Worm (Caenorhabditis elegans) whole organism, late embryonic: ENCODE results near the gene C29A12.6.

Source experiments
- C08G9.2 ChIP-seq: sonication (generic microtip); optimal IDR thresholded peaks from 2 replicates; lab custom pipeline; 2016; ENCODE audit warnings: mild to moderate bottlenecking, missing genetic modification characterization, moderate library complexity, missing compliant biosample characterization
- C38D4.7 ChIP-seq: fragments of 200-800 bp; sonication (Bioruptor generic); optimal IDR thresholded peaks from 2 replicates; lab custom pipeline; 2018; ENCODE audit warnings: mild to moderate bottlenecking, missing genetic modification characterization, moderate library complexity, missing compliant biosample characterization
- F13H6.1 ChIP-seq: sonication (generic microtip); optimal IDR thresholded peaks from 2 replicates; lab custom pipeline; 2016; ENCODE audit warnings: missing genetic modification characterization, missing compliant biosample characterization
- K02D7.2 ChIP-seq: sonication (generic microtip); optimal IDR thresholded peaks from 2 replicates; lab custom pipeline; 2017; ENCODE audit warnings: mild to moderate bottlenecking, missing genetic modification characterization, missing compliant biosample characterization
- T23F11.4 ChIP-seq: fragments of 200-800 bp; sonication (Bioruptor generic); optimal IDR thresholded peaks from 2 replicates; lab custom pipeline; 2018; ENCODE audit warnings: mild to moderate bottlenecking, missing genetic modification characterization, missing compliant biosample characterization
- ahr-1 ChIP-seq: sonication (generic microtip); optimal IDR thresholded peaks from 2 replicates; lab custom pipeline; 2016; ENCODE audit warnings: missing genetic modification characterization, missing compliant biosample characterization
- ama-1 ChIP-seq: fragments of 150-350 bp; optimal IDR thresholded peaks from 2 replicates; lab custom pipeline; 2014
- ceh-14 ChIP-seq: sonication (generic microtip); optimal IDR thresholded peaks from 2 replicates; lab custom pipeline; 2016; ENCODE audit warnings: missing genotype, missing genetic modification characterization, missing compliant biosample characterization
- ceh-18 ChIP-seq: sonication (generic microtip); optimal IDR thresholded peaks from 2 replicates; lab custom pipeline; 2016; ENCODE audit warnings: missing genetic modification characterization, missing compliant biosample characterization
- ceh-19 ChIP-seq: fragments of 200-800 bp; sonication (Bioruptor generic); optimal IDR thresholded peaks from 2 replicates; lab custom pipeline; 2018; ENCODE audit warnings: mild to moderate bottlenecking, missing genetic modification characterization, missing compliant biosample characterization
- ceh-24 ChIP-seq: sonication (generic microtip); optimal IDR thresholded peaks from 2 replicates; lab custom pipeline; 2016; ENCODE audit warnings: mild to moderate bottlenecking, missing genetic modification characterization, missing compliant biosample characterization
- ceh-30 ChIP-seq: fragments of 150-350 bp; optimal IDR thresholded peaks from 2 replicates; lab custom pipeline; 2014; ENCODE audit warnings: missing biosample characterization, missing genetic modification characterization
- ceh-31 ChIP-seq: sonication (generic microtip); optimal IDR thresholded peaks from 2 replicates; lab custom pipeline; 2016; ENCODE audit warnings: missing genetic modification characterization, missing compliant biosample characterization
- ceh-34 ChIP-seq: sonication (generic microtip); optimal IDR thresholded peaks from 2 replicates; lab custom pipeline; 2016; ENCODE audit warnings: mild to moderate bottlenecking, missing genetic modification characterization, missing compliant biosample characterization
- ceh-45 ChIP-seq: fragments of 200-800 bp; sonication (Bioruptor generic); IDR thresholded peaks from 2 replicates; pipeline ENCODE4 v1.3.6; 2022; ENCODE audit warnings: missing genetic modification reagents, missing genetic modification characterization, missing compliant biosample characterization
- ceh-48 ChIP-seq: sonication (generic microtip); optimal IDR thresholded peaks from 2 replicates; lab custom pipeline; 2016; ENCODE audit warnings: missing genetic modification characterization, inconsistent platforms, missing compliant biosample characterization
- ceh-6 ChIP-seq: fragments of 200-800 bp; sonication (Bioruptor generic); optimal IDR thresholded peaks from 2 replicates; lab custom pipeline; 2018; ENCODE audit warnings: mild to moderate bottlenecking, missing genetic modification characterization, missing compliant biosample characterization
- ceh-9 ChIP-seq: sonication (generic microtip); optimal IDR thresholded peaks from 2 replicates; lab custom pipeline; 2016; ENCODE audit warnings: mild to moderate bottlenecking, missing genetic modification characterization, inconsistent platforms, missing compliant biosample characterization
- che-1 ChIP-seq: sonication (generic microtip); optimal IDR thresholded peaks from 2 replicates; lab custom pipeline; 2016; ENCODE audit warnings: mild to moderate bottlenecking, missing genetic modification characterization, missing compliant biosample characterization
- dmd-4 ChIP-seq: sonication (generic microtip); optimal IDR thresholded peaks from 2 replicates; lab custom pipeline; 2016; ENCODE audit warnings: borderline replicate concordance, missing genetic modification characterization, missing compliant biosample characterization
- elt-4 ChIP-seq: sonication (generic microtip); optimal IDR thresholded peaks from 2 replicates; lab custom pipeline; 2016; ENCODE audit warnings: missing genetic modification characterization, missing compliant biosample characterization
- ets-4 ChIP-seq: sonication (generic microtip); optimal IDR thresholded peaks from 2 replicates; lab custom pipeline; 2016; ENCODE audit warnings: missing genetic modification characterization, missing compliant biosample characterization
- eyg-1 ChIP-seq: sonication (generic microtip); optimal IDR thresholded peaks from 2 replicates; lab custom pipeline; 2016; ENCODE audit warnings: missing genotype, missing genetic modification characterization, missing compliant biosample characterization
- fax-1 ChIP-seq: sonication (generic microtip); optimal IDR thresholded peaks from 2 replicates; lab custom pipeline; 2016; ENCODE audit warnings: missing genotype, missing genetic modification characterization, missing compliant biosample characterization
- fkh-10 ChIP-seq: fragments of 150-350 bp; optimal IDR thresholded peaks from 2 replicates; lab custom pipeline; 2014; ENCODE audit warnings: missing biosample characterization, missing genetic modification reagents, missing genetic modification characterization
- hlh-13 ChIP-seq: fragments of 200-800 bp; sonication (Bioruptor generic); optimal IDR thresholded peaks from 2 replicates; lab custom pipeline; 2018; ENCODE audit warnings: mild to moderate bottlenecking, missing genetic modification characterization, missing compliant biosample characterization
- hlh-15 ChIP-seq: sonication (generic microtip); optimal IDR thresholded peaks from 2 replicates; lab custom pipeline; 2016; ENCODE audit warnings: missing genetic modification characterization, missing compliant biosample characterization
- hlh-30 ChIP-seq: sonication (generic microtip); optimal IDR thresholded peaks from 2 replicates; lab custom pipeline; 2017; ENCODE audit warnings: antibody characterized with exemption, missing genetic modification characterization, missing compliant biosample characterization; ENCODE audit not compliant: insufficient read depth
- hlh-6 ChIP-seq: sonication (generic microtip); optimal IDR thresholded peaks from 2 replicates; lab custom pipeline; 2016; ENCODE audit warnings: missing genotype, missing genetic modification characterization, missing compliant biosample characterization
- lim-6 ChIP-seq: sonication (generic microtip); optimal IDR thresholded peaks from 2 replicates; lab custom pipeline; 2016; ENCODE audit warnings: missing genetic modification characterization, missing compliant biosample characterization
- nfya-1 ChIP-seq: sonication (generic microtip); optimal IDR thresholded peaks from 2 replicates; lab custom pipeline; 2017; ENCODE audit warnings: missing genetic modification characterization, mild to moderate bottlenecking, missing compliant biosample characterization, antibody characterized with exemption, moderate library complexity
- nhr-232 ChIP-seq: sonication (generic microtip); optimal IDR thresholded peaks from 2 replicates; lab custom pipeline; 2016; ENCODE audit warnings: missing genetic modification characterization, missing compliant biosample characterization
- npax-4 ChIP-seq: sonication (generic microtip); optimal IDR thresholded peaks from 2 replicates; lab custom pipeline; 2016; ENCODE audit warnings: missing genetic modification characterization, missing compliant biosample characterization
- pag-3 ChIP-seq: sonication (generic microtip); optimal IDR thresholded peaks from 2 replicates; lab custom pipeline; 2016; ENCODE audit warnings: missing compliant biosample characterization, missing genetic modification characterization, borderline replicate concordance
- pat-9 ChIP-seq: fragments of 200-800 bp; sonication (Bioruptor generic); optimal IDR thresholded peaks from 2 replicates; lab custom pipeline; 2018; ENCODE audit warnings: mild to moderate bottlenecking, missing genetic modification characterization, moderate library complexity, missing compliant biosample characterization
- pax-1 ChIP-seq: fragments of 150-350 bp; optimal IDR thresholded peaks from 2 replicates; lab custom pipeline; 2014; ENCODE audit warnings: missing biosample characterization, missing genetic modification characterization
- pha-2 ChIP-seq: sonication (generic microtip); optimal IDR thresholded peaks from 2 replicates; lab custom pipeline; 2017; ENCODE audit warnings: mild to moderate bottlenecking, missing genetic modification characterization, missing compliant biosample characterization
- pha-4 ChIP-seq: fragments of 150-350 bp; optimal IDR thresholded peaks from 2 replicates; lab custom pipeline; 2018; ENCODE audit warnings: missing biosample characterization, missing genetic modification reagents, missing genetic modification characterization
- ref-2 ChIP-seq: sonication (generic microtip); optimal IDR thresholded peaks from 2 replicates; lab custom pipeline; 2016; ENCODE audit warnings: missing genetic modification characterization, missing compliant biosample characterization
- sdc-2 ChIP-seq: sonication (generic microtip); optimal IDR thresholded peaks from 2 replicates; lab custom pipeline; 2016; ENCODE audit warnings: missing genotype, missing genetic modification characterization, missing compliant biosample characterization
- sox-2 ChIP-seq: fragments of 200-800 bp; sonication (Bioruptor generic); IDR thresholded peaks from 2 replicates; pipeline ENCODE4 v1.3.6; 2022; ENCODE audit warnings: missing genetic modification reagents, missing genetic modification characterization, missing compliant biosample characterization
- sox-4 ChIP-seq: sonication (generic microtip); optimal IDR thresholded peaks from 2 replicates; lab custom pipeline; 2017; ENCODE audit warnings: mild to moderate bottlenecking, missing genetic modification characterization, inconsistent platforms, missing compliant biosample characterization
- tbx-7 ChIP-seq: sonication (generic microtip); optimal IDR thresholded peaks from 2 replicates; lab custom pipeline; 2016; ENCODE audit warnings: missing genotype, missing genetic modification characterization, missing compliant biosample characterization
- ttx-3 ChIP-seq: sonication (generic microtip); optimal IDR thresholded peaks from 2 replicates; lab custom pipeline; 2016; ENCODE audit warnings: missing genetic modification reagents, missing genetic modification characterization, missing compliant biosample characterization
- unc-3 ChIP-seq, 2 experiments: fragments of 200-800 bp in 1 of 2; sonication (Bioruptor generic) in 1 of 2; sonication (generic microtip) in 1 of 2; conservative IDR thresholded peaks in 1 of 2; optimal IDR thresholded peaks in 1 of 2; 2 replicates each; pipeline versions ENCODE4 v1.3.6 to Lab custom; 2016 to 2022; ENCODE audit warnings: missing compliant biosample characterization in 2 of 2, missing genetic modification characterization in 2 of 2, missing genetic modification reagents in 1 of 2
- unc-42 ChIP-seq: sonication (generic microtip); optimal IDR thresholded peaks from 2 replicates; lab custom pipeline; 2016; ENCODE audit warnings: missing genotype, missing genetic modification characterization, missing compliant biosample characterization
- unc-55 ChIP-seq: sonication (generic microtip); optimal IDR thresholded peaks from 2 replicates; lab custom pipeline; 2017; ENCODE audit warnings: missing biosample characterization, missing genetic modification reagents, missing genetic modification characterization
- unc-86 ChIP-seq: sonication (generic microtip); optimal IDR thresholded peaks from 2 replicates; lab custom pipeline; 2016; ENCODE audit warnings: missing genetic modification characterization, missing compliant biosample characterization
- ztf-16 ChIP-seq: sonication (generic microtip); optimal IDR thresholded peaks from 2 replicates; lab custom pipeline; 2017; ENCODE audit warnings: missing genetic modification characterization, missing compliant biosample characterization

Gene C29A12.6

ce11 chrV:10805934-10806333 lies 41.1 kb upstream of the C29A12.6 start, which contains the start of gene prp-38:
prp-38 (minus strand) TSS chrV:10806034.
- TF ChIP-seq nfya-1 (tag; lab: Kevin White, UChicago) (no peak), hlh-30 (tag; lab: Kevin White, UChicago) (no peak)

ce11 chrV:10807862-10808327 lies 39.1 kb upstream of the C29A12.6 start, which contains the start of gene plrg-1:
plrg-1 (minus strand) TSS chrV:10807912.
- TF ChIP-seq npax-4 (tag; lab: Kevin White, UChicago) (peak; percentile 57), sox-4 (tag; lab: Kevin White, UChicago) (peak; percentile 85), pat-9 (tag; lab: Kevin White, UChicago) (peak; percentile 83), ceh-31 (tag; lab: Kevin White, UChicago) (peak; percentile 93), che-1 (peak; percentile 76), unc-55 (GFP tag; lab: Kevin White, UChicago) (peak; percentile 11), ttx-3 (peak; percentile 83), pax-1 (tag; lab: Kevin White, UChicago) (peak; percentile 49), ceh-24 (tag; lab: Kevin White, UChicago) (no peak), pha-4 (no peak), C38D4.7 (peak; percentile 74), pag-3 (tag; lab: Kevin White, UChicago) (peak; percentile 60), hlh-30 (tag; lab: Kevin White, UChicago) (peak; percentile 70), ceh-30 (no peak), ama-1 (lab: Kevin White, UChicago) (no peak), ceh-45 (GFP tag; lab: Robert Waterston, UW) (peak; percentile 76), ceh-34 (tag; lab: Kevin White, UChicago) (peak; percentile 94), elt-4 (tag; lab: Kevin White, UChicago) (no peak), hlh-6 (peak; percentile 91), ceh-6 (GFP tag; lab: Kevin White, UChicago) (peak; percentile 82), ceh-19 (GFP tag; lab: Kevin White, UChicago) (peak; percentile 93), pha-2 (tag; lab: Kevin White, UChicago) (peak; percentile 82), F13H6.1 (tag; lab: Kevin White, UChicago) (peak; percentile 77), tbx-7 (peak; percentile 53), ceh-9 (no peak), hlh-13 (GFP tag; lab: Kevin White, UChicago) (no peak), fax-1 (peak; percentile 78), dmd-4 (tag; lab: Kevin White, UChicago) (peak; percentile 75), sdc-2 (tag; lab: Kevin White, UChicago) (peak; percentile 79), ceh-14 (tag; lab: Kevin White, UChicago) (peak; percentile 95), T23F11.4 (GFP tag; lab: Kevin White, UChicago) (peak; percentile 76), unc-42 (tag; lab: Kevin White, UChicago) (peak; percentile 71), ahr-1 (tag; lab: Kevin White, UChicago) (peak; percentile 73), ceh-18 (tag; lab: Kevin White, UChicago) (peak; percentile 86), ets-4 (peak; percentile 60), fkh-10 (GFP tag; lab: Kevin White, UChicago) (peak; percentile 22), hlh-15 (tag; lab: Kevin White, UChicago) (peak; percentile 67), nhr-232 (peak; percentile 75), ztf-16 (tag; lab: Kevin White, UChicago) (peak; percentile 87), ceh-48 (tag; lab: Kevin White, UChicago) (peak; percentile 58), ref-2 (tag; lab: Kevin White, UChicago) (peak; percentile 89), K02D7.2 (tag; lab: Kevin White, UChicago) (peak; percentile 67), unc-3 (GFP tag; conservative IDR thresholded peaks at IDR 0.05; lab: Robert Waterston, UW) (peak; percentile 86), unc-3 (tag; optimal IDR thresholded peaks at IDR 0.05; lab: Kevin White, UChicago) (peak; percentile 86), unc-86 (peak; percentile 85), eyg-1 (tag; lab: Kevin White, UChicago) (peak; percentile 76), lim-6 (tag; lab: Kevin White, UChicago) (peak; percentile 74), nfya-1 (tag; lab: Kevin White, UChicago) (peak; percentile 91), C08G9.2 (tag; lab: Kevin White, UChicago) (peak; percentile 79), sox-2 (GFP tag; lab: Robert Waterston, UW) (peak; percentile 91)
